Worm (Caenorhabditis elegans): ENCODE data around the gene F12E12.1.
A peak's percentile ranks its signal among the peaks of the same experiment; 100 is the strongest.

The F12E12.1 gene

DNA sequence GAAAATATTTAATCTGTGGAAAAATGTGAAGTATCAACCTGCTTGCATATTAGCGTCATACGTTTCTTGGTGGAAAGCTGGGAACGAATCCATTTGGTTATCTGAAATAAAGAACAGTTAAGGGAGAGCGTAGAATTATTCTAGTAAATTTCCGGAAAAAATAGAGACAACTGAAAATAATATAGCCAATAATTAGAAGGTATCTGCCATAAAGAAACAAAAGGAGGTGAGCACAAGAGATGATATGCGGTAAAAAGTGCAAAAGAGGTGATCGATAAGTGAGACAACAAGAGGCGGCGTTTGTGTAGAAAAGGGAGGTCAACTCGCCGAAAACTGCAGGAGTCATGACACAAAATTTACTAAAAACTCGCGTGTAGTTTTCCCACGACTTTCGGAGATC lies 37.8 kb downstream of the F12E12.1 start, which contains the start of gene T24E12.11 (continued):
- no peak for TF ChIP-seq D1046.2 (GFP tag; IDR thresholded peaks at IDR 0.05)
- TF ChIP-seq snpc-1.2 (GFP tag; IDR thresholded peaks at IDR 0.05): no peak

DNA sequence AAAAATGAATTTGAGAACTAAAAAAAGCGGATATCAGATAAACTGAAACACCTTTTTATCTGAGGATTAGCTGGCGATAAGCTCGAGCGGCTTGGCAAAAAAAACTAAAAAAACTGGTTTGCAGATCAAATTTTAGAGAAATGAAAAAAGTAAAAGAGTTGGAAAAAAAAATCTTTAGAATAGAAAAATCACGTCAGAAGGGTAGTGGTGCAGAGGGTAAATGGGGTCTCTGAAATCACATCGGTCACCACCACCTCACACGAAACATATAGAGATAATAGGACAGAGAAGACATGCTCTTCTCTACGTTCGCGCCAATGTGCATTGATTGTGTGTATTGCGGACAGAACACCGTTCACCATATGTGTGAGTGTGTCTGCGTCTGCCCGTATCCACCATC lies 39.6 kb downstream of the F12E12.1 start:
- TF ChIP-seq ceh-44 (GFP tag; IDR thresholded peaks at IDR 0.05) (no peak), aha-1 (tag) (peak; percentile 74)

DNA sequence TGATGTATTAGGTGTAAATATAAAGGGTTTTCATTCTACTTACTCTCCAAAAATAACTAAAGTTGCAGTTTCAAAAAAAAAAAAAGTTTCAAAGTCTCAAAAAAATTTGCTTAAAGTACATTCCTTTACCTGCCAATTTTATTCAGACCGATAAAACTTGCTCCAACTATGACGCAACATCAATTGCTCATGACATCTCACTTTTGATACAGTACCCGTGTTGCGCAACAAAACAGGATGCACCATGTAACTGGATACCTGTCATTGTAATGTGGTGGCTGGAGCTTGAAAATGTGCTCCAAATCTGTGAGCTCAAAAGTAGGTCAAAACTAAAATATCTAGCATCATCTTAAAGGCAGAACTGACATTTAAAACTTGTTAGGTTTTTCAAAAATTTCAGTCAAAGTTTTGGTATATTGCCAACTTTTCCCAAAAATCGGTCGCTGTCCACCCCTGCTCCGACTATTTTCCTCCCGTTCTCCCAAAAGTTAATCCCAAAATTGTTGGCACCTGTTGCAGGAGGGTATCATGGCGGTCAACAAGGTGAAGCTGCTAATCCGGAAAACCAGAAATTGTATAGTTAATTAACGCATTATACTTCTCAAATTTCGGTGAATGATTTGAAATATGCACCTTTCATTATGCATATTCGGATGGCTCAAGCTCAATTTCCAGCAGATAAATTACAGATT lies 40.8 kb downstream of the F12E12.1 start, which contains the start of gene T24E12.2:
Gene T24E12.2, plus strand, starts transcription at position 642 of the 692 bp plus-strand sequence.
- no peak for TF ChIP-seq hlh-11 (tag; optimal IDR thresholded peaks at IDR 0.05)
- no peak for TF ChIP-seq nhr-111 (GFP tag; optimal IDR thresholded peaks at IDR 0.05)
- no peak for TF ChIP-seq mdt-29 (GFP tag; IDR thresholded peaks at IDR 0.05)
- TF ChIP-seq F44E2.7 (GFP tag; IDR thresholded peaks at IDR 0.05): no peak
- TF ChIP-seq egl-43 (GFP tag; IDR thresholded peaks at IDR 0.05): no peak
- TF ChIP-seq dmd-6 (GFP tag; IDR thresholded peaks at IDR 0.05): no peak
- TF ChIP-seq set-16 (GFP tag; IDR thresholded peaks at IDR 0.05): no peak
- TF ChIP-seq nhr-6 (tag; optimal IDR thresholded peaks at IDR 0.05): no peak
- no peak for TF ChIP-seq madf-9 (GFP tag; conservative IDR thresholded peaks at IDR 0.05)
- no peak for TF ChIP-seq pqm-1 (tag; optimal IDR thresholded peaks at IDR 0.05)
- no peak for TF ChIP-seq ceh-44 (GFP tag; IDR thresholded peaks at IDR 0.05)
- no peak for TF ChIP-seq F37D6.2 (tag; optimal IDR thresholded peaks at IDR 0.05)
- TF ChIP-seq skn-1 (tag; optimal IDR thresholded peaks at IDR 0.05): no peak
- no peak for TF ChIP-seq unc-62 (GFP tag; optimal IDR thresholded peaks at IDR 0.05 in 1 of 2)
- TF ChIP-seq unc-62 (tag; optimal IDR thresholded peaks at IDR 0.05): no peak
- TF ChIP-seq ceh-82 (tag; optimal IDR thresholded peaks at IDR 0.05): no peak
- TF ChIP-seq zfp-3 (GFP tag; conservative IDR thresholded peaks at IDR 0.05): no peak
- TF ChIP-seq hif-1 (tag; optimal IDR thresholded peaks at IDR 0.05): no peak
- no peak for TF ChIP-seq daf-8 (GFP tag; IDR thresholded peaks at IDR 0.05)

DNA sequence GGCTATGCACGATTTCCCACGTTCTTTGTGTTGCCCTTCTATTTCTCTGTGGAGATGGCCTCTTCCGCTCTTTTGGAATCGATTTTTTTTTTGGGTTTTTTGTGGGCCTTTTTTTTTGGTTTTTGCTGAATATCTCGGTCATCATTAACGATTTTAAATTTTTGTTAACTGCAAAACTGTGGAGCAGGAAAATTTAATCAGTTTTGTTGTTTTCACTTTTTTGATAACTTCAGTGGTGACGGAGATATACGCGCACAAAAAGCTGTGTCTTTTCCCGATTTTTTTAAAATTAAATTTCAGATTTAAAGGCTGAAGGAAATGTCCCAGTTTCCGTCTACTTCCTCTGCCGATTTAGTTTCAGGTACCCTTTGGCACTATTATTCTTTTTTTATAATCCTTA lies 43.6 kb downstream of the F12E12.1 start, which contains the start of gene T24E12.1:
Gene T24E12.1, plus strand, starts transcription at position 301 of the 400 bp plus-strand sequence.
- TF ChIP-seq tag-97 (GFP tag; IDR thresholded peaks at IDR 0.05): no peak
- TF ChIP-seq hlh-11 (tag; optimal IDR thresholded peaks at IDR 0.05): no peak
- TF ChIP-seq vab-7 (GFP tag; IDR thresholded peaks at IDR 0.05): no peak
- TF ChIP-seq ZK546.5 (tag; optimal IDR thresholded peaks at IDR 0.05): no peak
- no peak for TF ChIP-seq lin-39 (tag; optimal IDR thresholded peaks at IDR 0.05)
- no peak for TF ChIP-seq hif-1 (tag; optimal IDR thresholded peaks at IDR 0.05)
- TF ChIP-seq dmd-9 (GFP tag; IDR thresholded peaks at IDR 0.05): no peak
- no peak for TF ChIP-seq unc-130 (GFP tag; optimal IDR thresholded peaks at IDR 0.05)

DNA sequence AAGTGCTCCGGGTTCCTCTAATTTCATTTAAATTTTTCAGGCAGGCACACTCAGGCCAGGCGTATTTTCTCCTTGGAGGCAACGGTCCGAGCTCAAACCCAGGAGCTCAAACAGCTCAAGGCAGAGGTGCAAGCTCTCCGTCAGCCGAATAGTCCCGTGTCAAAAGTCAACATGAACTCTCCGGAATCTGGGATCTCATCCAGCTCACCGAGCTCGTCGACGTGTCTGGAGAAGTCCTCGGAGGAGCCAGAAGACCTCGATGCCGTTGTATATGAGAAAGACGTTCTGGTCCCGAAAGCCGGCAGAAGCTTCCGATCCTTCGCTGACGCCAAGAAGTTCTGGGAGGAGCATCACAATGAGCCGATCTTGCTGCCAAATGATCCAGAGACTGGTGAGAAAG lies 44.1 kb downstream of the F12E12.1 start:
- TF ChIP-seq ZK546.5 (tag; optimal IDR thresholded peaks at IDR 0.05): no peak
- TF ChIP-seq set-16 (GFP tag; IDR thresholded peaks at IDR 0.05): peak; percentile 78

DNA sequence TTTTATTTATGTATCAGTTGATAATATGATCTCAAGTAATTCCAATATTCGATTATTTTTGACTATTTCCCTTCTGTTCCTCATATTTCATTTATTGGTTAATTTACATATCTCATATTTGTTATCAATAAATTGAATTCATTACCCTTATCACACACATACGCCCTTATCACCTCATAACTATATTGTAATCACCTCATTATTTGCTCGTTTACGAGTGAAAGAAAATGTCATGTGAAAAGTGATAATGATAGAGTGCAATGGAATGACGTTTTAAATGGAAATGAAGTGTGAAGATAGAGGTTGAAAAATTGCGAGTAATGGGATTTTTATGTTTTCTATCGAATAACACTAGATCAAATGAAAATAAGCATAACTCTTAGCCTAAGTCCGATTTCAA lies 44.9 kb downstream of the F12E12.1 start:
- TF ChIP-seq nhr-42 (GFP tag; IDR thresholded peaks at IDR 0.05): 0 out of 2 replicates have a peak, but pooled peaks have one; percentile 18
- TF ChIP-seq fos-1 (tag; optimal IDR thresholded peaks at IDR 0.05): peak; percentile 36
- TF ChIP-seq lir-3 (tag; optimal IDR thresholded peaks at IDR 0.05): no peak
- TF ChIP-seq unc-39 (tag; optimal IDR thresholded peaks at IDR 0.05): no peak
- peak; percentile 100 for TF ChIP-seq php-3 (GFP tag; IDR thresholded peaks at IDR 0.05)
- TF ChIP-seq dmd-6 (GFP tag; IDR thresholded peaks at IDR 0.05): peak; percentile 98
- peak; percentile 96 for TF ChIP-seq tra-1 (GFP tag; IDR thresholded peaks at IDR 0.05)
- peak; percentile 97 for TF ChIP-seq nhr-77 (tag; optimal IDR thresholded peaks at IDR 0.05)
- peak; percentile 21 for TF ChIP-seq cey-2 (tag; optimal IDR thresholded peaks at IDR 0.05; ENCODE audit: borderline replicate concordance, insufficient read depth)
- no peak for TF ChIP-seq mdt-29 (GFP tag; IDR thresholded peaks at IDR 0.05)
- peak; percentile 70 to 98 for TF ChIP-seq unc-62 (GFP tag; optimal IDR thresholded peaks at IDR 0.05 in 1 of 2)
- no peak for TF ChIP-seq unc-62 (tag; optimal IDR thresholded peaks at IDR 0.05)
- TF ChIP-seq nhr-28 (tag; optimal IDR thresholded peaks at IDR 0.05): peak; percentile 98
- TF ChIP-seq daf-16 (GFP tag; optimal IDR thresholded peaks at IDR 0.05): peak in 1 of 2 experiments; percentile 23
- peak; percentile 96 for TF ChIP-seq daf-16 (tag; optimal IDR thresholded peaks at IDR 0.05)
- TF ChIP-seq zip-11 (GFP tag; IDR thresholded peaks at IDR 0.05): no peak
- peak; percentile 100 for TF ChIP-seq nhr-6 (tag; optimal IDR thresholded peaks at IDR 0.05)
- TF ChIP-seq mdl-1 (tag; optimal IDR thresholded peaks at IDR 0.05): peak in 1 of 2 experiments; percentile 53
- peak; percentile 50 for TF ChIP-seq mxl-3 (GFP tag; optimal IDR thresholded peaks at IDR 0.05)
- peak; percentile 79 for TF ChIP-seq hlh-11 (tag; optimal IDR thresholded peaks at IDR 0.05)

Measured in whole organism, L4 larva.